Worm (Caenorhabditis elegans) whole organism, L4 larva: Measurements from ENCODE around the gene srv-31.
A peak's percentile ranks its signal among the peaks of the same experiment; 100 is the strongest.

Experiments
- D1046.2 ChIP-seq: fragments of 200-800 bp; sonication (Bioruptor generic); IDR thresholded peaks from 2 replicates; pipeline ENCODE4 v1.3.6; 2022; ENCODE audit warnings: missing genetic modification characterization, missing compliant biosample characterization
- F10B5.3 ChIP-seq: sonication (generic microtip); optimal IDR thresholded peaks from 2 replicates; lab custom pipeline; 2016; ENCODE audit warnings: mild to moderate bottlenecking, missing genetic modification characterization, missing compliant biosample characterization
- R02D3.7 ChIP-seq: fragments of 150-350 bp; sonication (generic microtip); optimal IDR thresholded peaks from 3 replicates; lab custom pipeline; 2014; ENCODE audit warnings: missing biosample characterization, missing genetic modification characterization
- ZK337.2 ChIP-seq: fragments of 200-800 bp; sonication (Bioruptor generic); IDR thresholded peaks from 2 replicates; pipeline ENCODE4 v1.3.6; 2022; ENCODE audit warnings: missing genetic modification reagents, missing genetic modification characterization, missing compliant biosample characterization
- aha-1 ChIP-seq: fragments of 150-350 bp; peaks from one replicate; lab custom pipeline; 2014; ENCODE audit warnings: missing biosample characterization, missing genetic modification characterization
- aly-2 ChIP-seq: sonication (generic microtip); optimal IDR thresholded peaks from 2 replicates; lab custom pipeline; 2018; ENCODE audit warnings: missing biosample characterization, missing genetic modification characterization
- ama-1 ChIP-seq: fragments of 150-350 bp; optimal IDR thresholded peaks from 2 replicates; lab custom pipeline; 2014; ENCODE audit warnings: inconsistent platforms, mixed read lengths
- daf-16 ChIP-seq, 3 experiments: sonication (generic microtip); optimal IDR thresholded peaks; 2 replicates each; lab custom pipeline; 2016 to 2017; ENCODE audit warnings: missing genetic modification characterization in 3 of 3, missing genetic modification reagents in 3 of 3, mild to moderate bottlenecking in 2 of 3, missing compliant biosample characterization in 2 of 3, missing biosample characterization in 1 of 3, moderate library complexity in 1 of 3
- dmd-6 ChIP-seq: fragments of 200-800 bp; sonication (Bioruptor generic); IDR thresholded peaks from 2 replicates; pipeline ENCODE4 v1.3.6; 2022; ENCODE audit warnings: missing genetic modification reagents, missing genetic modification characterization, missing compliant biosample characterization
- dmd-8 ChIP-seq: fragments of 200-800 bp; sonication (Bioruptor generic); IDR thresholded peaks from 2 replicates; pipeline ENCODE4 v1.3.6; 2022; ENCODE audit warnings: missing genetic modification characterization, missing compliant biosample characterization
- duxl-1 ChIP-seq: sonication (generic microtip); optimal IDR thresholded peaks from 2 replicates; lab custom pipeline; 2016; ENCODE audit warnings: mild to moderate bottlenecking, missing genetic modification characterization, moderate library complexity, missing compliant biosample characterization; ENCODE audit not compliant: poor library complexity
- egl-27 ChIP-seq: sonication (generic microtip); optimal IDR thresholded peaks from 3 replicates; lab custom pipeline; 2017; ENCODE audit warnings: missing biosample characterization, missing genetic modification reagents, missing genetic modification characterization
- fos-1 ChIP-seq: fragments of 150-350 bp; optimal IDR thresholded peaks from 2 replicates; lab custom pipeline; 2014; ENCODE audit warnings: missing biosample characterization, missing genetic modification characterization
- hif-1 ChIP-seq, 2 experiments: sonication (generic microtip); optimal IDR thresholded peaks; 2 replicates each; lab custom pipeline; 2016 to 2017; ENCODE audit warnings: missing compliant biosample characterization in 2 of 2, missing genetic modification characterization in 2 of 2, missing genetic modification reagents in 2 of 2, missing genotype in 2 of 2, mild to moderate bottlenecking in 1 of 2
- lin-1 ChIP-seq: fragments of 200-800 bp; sonication (Bioruptor generic); IDR thresholded peaks from 2 replicates; pipeline ENCODE4 v1.3.6; 2022; ENCODE audit warnings: missing genetic modification reagents, missing genetic modification characterization, missing compliant biosample characterization
- lir-3 ChIP-seq: sonication (generic microtip); optimal IDR thresholded peaks from 2 replicates; lab custom pipeline; 2016; ENCODE audit warnings: mild to moderate bottlenecking, missing genetic modification characterization, missing compliant biosample characterization
- madf-5 ChIP-seq, 2 experiments: fragments of 200-800 bp; sonication (Bioruptor generic); IDR thresholded peaks; 2 replicates each; pipeline ENCODE4 v1.3.6; 2022; ENCODE audit warnings: missing compliant biosample characterization in 2 of 2, missing genetic modification characterization in 2 of 2
- mes-2 ChIP-seq: sonication (generic microtip); optimal IDR thresholded peaks from 2 replicates; lab custom pipeline; 2016; ENCODE audit warnings: missing genotype, mild to moderate bottlenecking, missing genetic modification characterization, missing compliant biosample characterization; ENCODE audit not compliant: poor library complexity, severe bottlenecking
- nhr-111 ChIP-seq: fragments of 200-800 bp; sonication (Bioruptor generic); optimal IDR thresholded peaks from 2 replicates; lab custom pipeline; 2018; ENCODE audit warnings: mild to moderate bottlenecking, missing genetic modification characterization, missing compliant biosample characterization
- nhr-28 ChIP-seq: fragments of 150-350 bp; optimal IDR thresholded peaks from 2 replicates; lab custom pipeline; 2014; ENCODE audit warnings: missing biosample characterization, missing genetic modification characterization
- php-3 ChIP-seq: fragments of 200-800 bp; sonication (Bioruptor generic); IDR thresholded peaks from 2 replicates; pipeline ENCODE4 v1.3.6; 2022; ENCODE audit warnings: missing genetic modification reagents, missing genetic modification characterization, missing compliant biosample characterization
- pqm-1 ChIP-seq: sonication (generic microtip); optimal IDR thresholded peaks from 2 replicates; lab custom pipeline; 2017; ENCODE audit warnings: missing biosample characterization, missing genetic modification characterization
- rbr-2 ChIP-seq: sonication (generic microtip); optimal IDR thresholded peaks from 2 replicates; lab custom pipeline; 2016; ENCODE audit warnings: missing genotype, missing genetic modification characterization, missing compliant biosample characterization
- snpc-1.2 ChIP-seq: fragments of 200-800 bp; sonication (Bioruptor generic); IDR thresholded peaks from 2 replicates; pipeline ENCODE4 v1.3.6; 2022; ENCODE audit warnings: missing genetic modification reagents, missing genetic modification characterization, missing compliant biosample characterization
- spr-1 ChIP-seq: sonication (generic microtip); optimal IDR thresholded peaks from 2 replicates; lab custom pipeline; 2016; ENCODE audit warnings: mild to moderate bottlenecking, missing genetic modification characterization, missing compliant biosample characterization
- unc-39 ChIP-seq: sonication (generic microtip); optimal IDR thresholded peaks from 2 replicates; lab custom pipeline; 2017; ENCODE audit warnings: missing biosample characterization, missing genetic modification characterization
- unc-62 ChIP-seq, 3 experiments: fragments of 150-350 bp in 1 of 3; sonication (generic microtip); optimal IDR thresholded peaks in 2 of 3; peaks in 1 of 3; 1 replicate in 1 of 3; 2 replicates in 2 of 3; lab custom pipeline; 2014 to 2017; ENCODE audit warnings: missing biosample characterization in 3 of 3, missing genetic modification characterization in 3 of 3, missing genetic modification reagents in 3 of 3, missing genotype in 1 of 3

srv-31 gene

DNA sequence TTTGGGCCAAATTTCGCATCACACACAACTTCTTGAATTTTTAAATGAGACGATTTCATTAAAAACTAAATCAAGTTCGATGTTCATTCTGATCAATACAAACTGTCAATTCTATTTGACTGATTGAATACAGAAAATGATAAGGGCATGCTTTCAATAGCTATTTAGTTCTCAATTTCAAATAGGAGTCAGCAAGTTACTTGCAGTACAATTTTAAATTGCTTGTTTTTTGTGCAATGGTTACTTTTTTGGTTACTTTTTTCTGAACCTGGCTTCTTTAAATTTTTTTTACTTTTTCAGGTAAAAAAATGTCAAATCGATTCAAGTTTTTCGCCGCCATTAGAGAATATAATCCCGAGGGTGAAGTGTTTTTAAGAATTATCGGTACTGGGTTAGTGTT, 46.7 kb downstream of the srv-31 start, which contains the start of gene C49A9.2:
Gene C49A9.2, plus strand, starts transcription at position 301 of the 400 bp plus-strand sequence.
- TF ChIP-seq nhr-111 (no peak), ZK337.2 (GFP tag; lab: Robert Waterston, UW) (no peak), hif-1 (tag; optimal IDR thresholded peaks at IDR 0.05; lab: Kevin White, UChicago) (no peak), unc-39 (tag; lab: Kevin White, UChicago) (no peak), F10B5.3 (tag; lab: Kevin White, UChicago) (no peak), dmd-8 (GFP tag; lab: Robert Waterston, UW) (no peak), egl-27 (tag; lab: Kevin White, UChicago) (no peak), snpc-1.2 (GFP tag; lab: Robert Waterston, UW) (no peak), mes-2 (no peak), lir-3 (no peak), unc-62 (GFP tag; optimal IDR thresholded peaks at IDR 0.05 in 1 of 2; lab: Kevin White, UChicago) (no peak), unc-62 (tag; optimal IDR thresholded peaks at IDR 0.05; lab: Kevin White, UChicago) (no peak), aly-2 (no peak), spr-1 (tag; lab: Kevin White, UChicago) (no peak), pqm-1 (tag; lab: Kevin White, UChicago) (peak; percentile 8), aha-1 (tag; lab: Kevin White, UChicago) (no peak), D1046.2 (GFP tag; lab: Robert Waterston, UW) (no peak), duxl-1 (no peak), fos-1 (tag; lab: Kevin White, UChicago) (no peak), R02D3.7 (tag; lab: Kevin White, UChicago) (no peak), nhr-28 (tag; lab: Kevin White, UChicago) (peak; percentile 18), daf-16 (GFP tag; optimal IDR thresholded peaks at IDR 0.05; lab: Kevin White, UChicago) (no peak), daf-16 (tag; optimal IDR thresholded peaks at IDR 0.05; lab: Kevin White, UChicago) (peak; percentile 36), rbr-2 (no peak), ama-1 (lab: Kevin White, UChicago) (no peak)

DNA sequence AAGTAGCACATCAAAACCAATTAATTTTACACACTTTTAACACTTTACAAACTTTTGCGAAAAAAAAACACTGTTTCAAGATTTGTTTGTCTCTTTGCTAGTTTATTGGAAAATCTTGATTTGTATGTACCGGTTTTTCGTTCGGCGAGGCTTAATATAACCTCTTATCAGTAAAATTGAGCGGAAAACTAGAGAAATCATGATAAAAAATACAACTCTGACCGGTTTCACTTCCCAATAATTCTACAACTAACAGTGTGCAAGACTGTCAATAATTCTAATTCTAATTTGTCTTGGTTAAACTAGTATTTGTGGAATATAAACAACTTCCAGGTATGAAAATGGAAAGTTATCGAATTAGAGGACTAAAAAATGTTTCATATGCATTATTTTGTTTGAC, 49.9 kb downstream of the srv-31 start, which contains the start of gene C49A9.3:
Gene C49A9.3, plus strand, starts transcription at position 212 of the 400 bp plus-strand sequence.
- TF ChIP-seq spr-1 (tag; lab: Kevin White, UChicago) (no peak), madf-5 (GFP tag; IDR thresholded peaks at IDR 0.05; lab: Robert Waterston, UW) (no peak), dmd-6 (peak; percentile 35; the same call in 1 of the 2 replicates), F10B5.3 (tag; lab: Kevin White, UChicago) (no peak), nhr-28 (tag; lab: Kevin White, UChicago) (peak; percentile 64), pqm-1 (tag; lab: Kevin White, UChicago) (peak; percentile 55), php-3 (GFP tag; lab: Robert Waterston, UW) (0 out of 2 replicates have a peak, but pooled peaks have one; percentile 34), daf-16 (GFP tag; optimal IDR thresholded peaks at IDR 0.05; lab: Kevin White, UChicago) (no peak), daf-16 (tag; optimal IDR thresholded peaks at IDR 0.05; lab: Kevin White, UChicago) (peak; percentile 73)

DNA sequence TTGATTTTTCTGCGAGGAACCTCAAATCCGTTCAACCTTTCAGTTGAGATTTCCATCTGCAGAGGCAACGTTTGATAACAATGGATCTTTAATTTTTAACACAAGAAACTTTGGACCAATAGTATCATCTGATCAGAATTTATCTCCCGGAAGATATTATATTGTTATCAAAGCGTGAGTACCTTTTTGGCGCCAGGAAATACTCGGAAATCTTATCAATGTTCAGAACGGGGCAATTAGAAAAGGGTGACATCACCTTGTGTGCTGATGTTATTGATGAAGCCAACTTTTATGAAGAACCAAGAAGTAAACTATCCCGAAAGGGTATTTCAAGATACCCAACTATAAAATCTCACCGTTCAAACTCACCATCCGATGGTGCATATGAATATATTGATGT, 51.7 kb downstream of the srv-31 start:
- TF ChIP-seq dmd-6: peak; percentile 79
- TF ChIP-seq lin-1 (GFP tag; lab: Robert Waterston, UW): peak; percentile 76
